Worm (Caenorhabditis elegans) whole organism, L3 larva: Measurements from ENCODE around the gene srh-76.

Source experiments
- ceh-9 ChIP-seq: sonication (generic microtip); optimal IDR thresholded peaks from 2 replicates; lab custom pipeline; 2018; ENCODE audit warnings: missing biosample characterization, missing genetic modification characterization
- egl-27 ChIP-seq: sonication (generic microtip); optimal IDR thresholded peaks from 4 replicates; lab custom pipeline; 2017; ENCODE audit warnings: missing biosample characterization, missing genetic modification reagents, missing genetic modification characterization
- elt-1 ChIP-seq: fragments of 150-350 bp; optimal IDR thresholded peaks from 2 replicates; lab custom pipeline; 2014; ENCODE audit warnings: missing biosample characterization, missing genetic modification characterization
- fkh-10 ChIP-seq: sonication (generic microtip); optimal IDR thresholded peaks from 2 replicates; lab custom pipeline; 2017; ENCODE audit warnings: missing biosample characterization, missing genetic modification reagents, missing genetic modification characterization
- hmg-11 ChIP-seq: sonication (generic microtip); optimal IDR thresholded peaks from 2 replicates; lab custom pipeline; 2016; ENCODE audit warnings: missing genetic modification characterization, missing compliant biosample characterization
- jun-1 ChIP-seq: fragments of 150-350 bp; optimal IDR thresholded peaks from 2 replicates; lab custom pipeline; 2014; ENCODE audit warnings: missing biosample characterization, missing genetic modification reagents, missing genetic modification characterization
- lin-15B ChIP-seq: fragments of 150-350 bp; optimal IDR thresholded peaks from 2 replicates; lab custom pipeline; 2014; ENCODE audit warnings: missing biosample characterization, missing genetic modification characterization
- lsy-12 ChIP-seq: sonication (generic microtip); optimal IDR thresholded peaks from 2 replicates; lab custom pipeline; 2016; ENCODE audit warnings: mild to moderate bottlenecking, missing genetic modification characterization, missing compliant biosample characterization
- nfya-1 ChIP-seq: sonication (generic microtip); optimal IDR thresholded peaks from 2 replicates; lab custom pipeline; 2017; ENCODE audit warnings: missing genetic modification characterization, mild to moderate bottlenecking, missing compliant biosample characterization, antibody characterized with exemption, moderate library complexity; ENCODE audit not compliant: insufficient read depth
- nhr-23 ChIP-seq: fragments of 150-350 bp; optimal IDR thresholded peaks from 2 replicates; lab custom pipeline; 2014; ENCODE audit warnings: missing biosample characterization, missing genetic modification reagents, missing genetic modification characterization
- snpc-4 ChIP-seq: fragments of 150-350 bp; optimal IDR thresholded peaks from 2 replicates; lab custom pipeline; 2014; ENCODE audit warnings: missing biosample characterization, missing genetic modification characterization
- unc-62 ChIP-seq: fragments of 150-350 bp; sonication (generic microtip); optimal IDR thresholded peaks from 4 replicates; lab custom pipeline; 2014; ENCODE audit warnings: missing biosample characterization, missing genetic modification reagents, missing genetic modification characterization
- zag-1 ChIP-seq: fragments of 150-350 bp; optimal IDR thresholded peaks from 2 replicates; lab custom pipeline; 2014; ENCODE audit warnings: missing biosample characterization, missing genetic modification characterization
- ztf-4 ChIP-seq: fragments of 150-350 bp; optimal IDR thresholded peaks from 2 replicates; lab custom pipeline; 2014; ENCODE audit warnings: missing biosample characterization, missing genetic modification characterization

- TF ChIP-seq snpc-4 (no peak), lin-15B (tag; lab: Kevin White, UChicago) (no peak), unc-62 (GFP tag; lab: Kevin White, UChicago) (no peak), ztf-4 (tag; lab: Kevin White, UChicago) (no peak), fkh-10 (no peak), egl-27 (tag; lab: Kevin White, UChicago) (no peak), jun-1 (tag; lab: Kevin White, UChicago) (no peak), hmg-11 (no peak), nhr-23 (tag; lab: Kevin White, UChicago) (peak; percentile 51), zag-1 (tag; lab: Kevin White, UChicago) (no peak), elt-1 (tag; lab: Kevin White, UChicago) (no peak), lsy-12 (tag; lab: Kevin White, UChicago) (no peak), ceh-9 (no peak), nfya-1 (tag; lab: Kevin White, UChicago) (no peak)
These were observed 13.1 kb downstream of the srh-76 start for ce11 chrV:5846729-5847128.
